Fruit fly (Drosophila melanogaster): ENCODE measurements around the gene RanGAP.

dm6 chr2L:19484539-19484938 lies 42.8 kb downstream of the RanGAP start, which contains the start of the genes CG10195 and CG13084:
- TF ChIP-seq Myc (optimal IDR thresholded peaks at IDR 0.05): no peak
- TF ChIP-seq pan (optimal IDR thresholded peaks at IDR 0.05): no peak
- TF ChIP-seq psq (GFP tag; optimal IDR thresholded peaks at IDR 0.05): no peak
- no peak for TF ChIP-seq sv (GFP tag; optimal IDR thresholded peaks at IDR 0.05)
- no peak for TF ChIP-seq jim (GFP tag; optimal IDR thresholded peaks at IDR 0.05)
- no peak for TF ChIP-seq Hnf4 (GFP tag; optimal IDR thresholded peaks at IDR 0.05)
- TF ChIP-seq woc (GFP tag; optimal IDR thresholded peaks at IDR 0.05): no peak
- no peak for TF ChIP-seq Hr78 (GFP tag; optimal IDR thresholded peaks at IDR 0.05)
- no peak for TF ChIP-seq Dfd (GFP tag; optimal IDR thresholded peaks at IDR 0.05)
- TF ChIP-seq br (GFP tag; optimal IDR thresholded peaks at IDR 0.05): no peak
